Worm (Caenorhabditis elegans) whole organism, early embryonic: Measurements from ENCODE around the gene somi-1.

Experiments used
- B0310.2 ChIP-seq: sonication (generic microtip); optimal IDR thresholded peaks from 2 replicates; lab custom pipeline; 2016; ENCODE audit warnings: mild to moderate bottlenecking, missing genetic modification characterization, missing compliant biosample characterization
- F13C5.2 ChIP-seq: sonication (generic microtip); optimal IDR thresholded peaks from 2 replicates; lab custom pipeline; 2017; ENCODE audit warnings: mild to moderate bottlenecking, missing genetic modification characterization, inconsistent platforms, missing compliant biosample characterization
- aly-1 ChIP-seq: sonication (generic microtip); optimal IDR thresholded peaks from 2 replicates; lab custom pipeline; 2016; ENCODE audit warnings: missing genetic modification characterization, missing compliant biosample characterization
- ama-1 ChIP-seq: fragments of 150-350 bp; optimal IDR thresholded peaks from 2 replicates; lab custom pipeline; 2014
- ceh-13 ChIP-seq: fragments of 200-800 bp; sonication (Bioruptor generic); optimal IDR thresholded peaks from 2 replicates; lab custom pipeline; 2018; ENCODE audit warnings: mild to moderate bottlenecking, missing genetic modification characterization, missing compliant biosample characterization
- ceh-36 ChIP-seq: sonication (generic microtip); optimal IDR thresholded peaks from 2 replicates; lab custom pipeline; 2016; ENCODE audit warnings: missing genetic modification characterization, inconsistent platforms, missing compliant biosample characterization
- ets-7 ChIP-seq: sonication (generic microtip); optimal IDR thresholded peaks from 2 replicates; lab custom pipeline; 2016; ENCODE audit warnings: missing genotype, missing genetic modification characterization, missing compliant biosample characterization
- flt-1 ChIP-seq: fragments of 200-800 bp; sonication (Bioruptor generic); IDR thresholded peaks from 2 replicates; pipeline ENCODE4 v1.3.6; 2022; ENCODE audit warnings: missing genetic modification characterization, missing compliant biosample characterization
- hmbx-1 ChIP-seq: sonication (generic microtip); optimal IDR thresholded peaks from 2 replicates; lab custom pipeline; 2016; ENCODE audit warnings: mild to moderate bottlenecking, missing genetic modification characterization, missing compliant biosample characterization
- hmg-4 ChIP-seq: fragments of 200-800 bp; sonication (Bioruptor generic); optimal IDR thresholded peaks from 2 replicates; lab custom pipeline; 2018; ENCODE audit warnings: mild to moderate bottlenecking, missing genetic modification characterization, missing compliant biosample characterization
- hnd-1 ChIP-seq: sonication (generic microtip); optimal IDR thresholded peaks from 2 replicates; lab custom pipeline; 2016; ENCODE audit warnings: missing genetic modification characterization, missing compliant biosample characterization
- pes-1 ChIP-seq: fragments of 200-800 bp; sonication (Bioruptor generic); IDR thresholded peaks from 2 replicates; pipeline ENCODE4 v1.3.6; 2022; ENCODE audit warnings: missing genetic modification reagents, missing genetic modification characterization, missing compliant biosample characterization
- scrt-1 ChIP-seq: fragments of 200-800 bp; sonication (Bioruptor generic); IDR thresholded peaks from 2 replicates; pipeline ENCODE4 v1.3.6; 2022; ENCODE audit warnings: missing genetic modification characterization, missing compliant biosample characterization
- sea-1 ChIP-seq: fragments of 200-800 bp; sonication (Bioruptor generic); conservative IDR thresholded peaks from 2 replicates; pipeline ENCODE4 v1.3.6; 2022; ENCODE audit warnings: missing genetic modification characterization, missing compliant biosample characterization
- tbx-11 ChIP-seq: fragments of 200-800 bp; sonication (Bioruptor generic); IDR thresholded peaks from 2 replicates; pipeline ENCODE4 v1.3.6; 2022; ENCODE audit warnings: missing genetic modification characterization, missing compliant biosample characterization
- tbx-37 ChIP-seq: fragments of 200-800 bp; sonication (Bioruptor generic); conservative IDR thresholded peaks from 2 replicates; pipeline ENCODE4 v1.3.6; 2022; ENCODE audit warnings: missing genetic modification reagents, missing genetic modification characterization, missing compliant biosample characterization
- tra-4 ChIP-seq: sonication (generic microtip); optimal IDR thresholded peaks from 2 replicates; lab custom pipeline; 2017; ENCODE audit warnings: missing genetic modification characterization, missing compliant biosample characterization

somi-1 gene

ce11 chrV:13391378-13392258 lies at the start of gene somi-1:
Gene somi-1, minus strand, starts transcription at chrV:13391395.
- no peak for TF ChIP-seq pes-1 (GFP tag; lab: Robert Waterston, UW)
- peak; percentile 5; the same call in 1 of the 2 replicates for TF ChIP-seq tbx-37 (GFP tag; lab: Robert Waterston, UW)
- no peak for TF ChIP-seq flt-1 (GFP tag; lab: Robert Waterston, UW)

ce11 chrV:13437473-13438074 lies 46.4 kb upstream of the somi-1 start, which contains the start of gene mes-4:
Gene mes-4, minus strand, starts transcription at chrV:13437545.
- no peak for TF ChIP-seq ama-1 (lab: Kevin White, UChicago)
- no peak for TF ChIP-seq scrt-1 (GFP tag; lab: Robert Waterston, UW)
- TF ChIP-seq B0310.2 (tag; lab: Kevin White, UChicago), result no peak
- TF ChIP-seq F13C5.2, result peak; percentile 33

ce11 chrV:13432364-13432763 lies 41.2 kb upstream of the somi-1 start, which contains the start of gene srd-17:
Gene srd-17, minus strand, starts transcription at chrV:13432714.
- TF ChIP-seq ama-1 (lab: Kevin White, UChicago) (no peak), ceh-13 (no peak), pes-1 (GFP tag; lab: Robert Waterston, UW) (no peak), hmg-4 (no peak), F13C5.2 (no peak), ets-7 (tag; lab: Kevin White, UChicago) (no peak), sea-1 (no peak), B0310.2 (tag; lab: Kevin White, UChicago) (no peak), flt-1 (GFP tag; lab: Robert Waterston, UW) (no peak), tbx-11 (GFP tag; lab: Robert Waterston, UW) (no peak), ceh-36 (tag; lab: Kevin White, UChicago) (no peak), hmbx-1 (tag; lab: Kevin White, UChicago) (no peak), aly-1 (tag; lab: Kevin White, UChicago) (no peak)

- no peak for TF ChIP-seq hmg-4
- no peak for TF ChIP-seq tbx-11 (GFP tag; lab: Robert Waterston, UW)
- no peak for TF ChIP-seq hmbx-1 (tag; lab: Kevin White, UChicago)
- no peak for TF ChIP-seq flt-1 (GFP tag; lab: Robert Waterston, UW)
- no peak for TF ChIP-seq F13C5.2
- TF ChIP-seq ceh-13, result no peak
- TF ChIP-seq ama-1 (lab: Kevin White, UChicago), result no peak
- no peak for TF ChIP-seq tbx-37 (GFP tag; lab: Robert Waterston, UW)
- TF ChIP-seq ceh-36 (tag; lab: Kevin White, UChicago), result no peak
- TF ChIP-seq hnd-1 (tag; lab: Kevin White, UChicago), result no peak
- no peak for TF ChIP-seq aly-1 (tag; lab: Kevin White, UChicago)
Measured at ce11 chrV:13428660-13429059, 37.5 kb upstream of the somi-1 start, which contains the start of gene srd-19. Gene srd-19, minus strand, starts transcription at chrV:13428760.

ce11 chrV:13427378-13427777 lies 36.2 kb upstream of the somi-1 start:
- TF ChIP-seq tbx-11 (GFP tag; lab: Robert Waterston, UW) (no peak), flt-1 (GFP tag; lab: Robert Waterston, UW) (no peak), B0310.2 (tag; lab: Kevin White, UChicago) (no peak), tbx-37 (GFP tag; lab: Robert Waterston, UW) (no peak), ceh-13 (no peak), sea-1 (no peak), hmbx-1 (tag; lab: Kevin White, UChicago) (no peak), F13C5.2 (no peak), ceh-36 (tag; lab: Kevin White, UChicago) (no peak), ama-1 (lab: Kevin White, UChicago) (no peak), hnd-1 (tag; lab: Kevin White, UChicago) (no peak), aly-1 (tag; lab: Kevin White, UChicago) (no peak), pes-1 (GFP tag; lab: Robert Waterston, UW) (no peak), tra-4 (tag; lab: Kevin White, UChicago) (no peak), ets-7 (tag; lab: Kevin White, UChicago) (no peak), hmg-4 (no peak), scrt-1 (GFP tag; lab: Robert Waterston, UW) (no peak)

- TF ChIP-seq flt-1 (GFP tag; lab: Robert Waterston, UW) (no peak), tbx-37 (GFP tag; lab: Robert Waterston, UW) (no peak)
Measured at ce11 chrV:13426764-13427163, 35.6 kb upstream of the somi-1 start, which contains the start of gene srd-18. Gene srd-18, minus strand, starts transcription at chrV:13426864.

ce11 chrV:13423608-13424007 lies 32.4 kb upstream of the somi-1 start, which contains the start of gene srv-10:
Gene srv-10, plus strand, starts transcription at chrV:13423908.
- TF ChIP-seq tbx-11 (GFP tag; lab: Robert Waterston, UW) (no peak), flt-1 (GFP tag; lab: Robert Waterston, UW) (no peak), hnd-1 (tag; lab: Kevin White, UChicago) (no peak), pes-1 (GFP tag; lab: Robert Waterston, UW) (no peak), hmbx-1 (tag; lab: Kevin White, UChicago) (no peak), tbx-37 (GFP tag; lab: Robert Waterston, UW) (no peak), ama-1 (lab: Kevin White, UChicago) (no peak), ceh-36 (tag; lab: Kevin White, UChicago) (no peak), tra-4 (tag; lab: Kevin White, UChicago) (no peak), scrt-1 (GFP tag; lab: Robert Waterston, UW) (no peak)
